Worm (Caenorhabditis elegans): ENCODE results near the gene C50A2.3.
"Not testable (repeated sequence)": the region's sequence is repeated elsewhere in the genome, so short reads cannot be mapped to it uniquely, and the experiment has no call there.

Gene C50A2.3

ce11 chrIV:1157928-1158327 lies at the start of gene C50A2.3:
TSS of gene C50A2.3 (minus strand) at chrIV:1158028.
- no peak for TF ChIP-seq unc-62 (GFP tag; optimal IDR thresholded peaks at IDR 0.05)

- no peak for TF ChIP-seq unc-62 (GFP tag; optimal IDR thresholded peaks at IDR 0.05)
These were observed 47.0 kb upstream of the C50A2.3 start, which contains the start of gene dsl-2 for ce11 chrIV:1204870-1205269. TSS of gene dsl-2 (minus strand) at chrIV:1204970.

ce11 chrIV:1199501-1199900 lies 41.7 kb upstream of the C50A2.3 start:
- no peak for TF ChIP-seq unc-62 (GFP tag; optimal IDR thresholded peaks at IDR 0.05)

ce11 chrIV:1192765-1193164 lies 34.9 kb upstream of the C50A2.3 start, which contains the start of gene spl-3:
TSS of gene spl-3 (plus strand) at chrIV:1193065.
- no peak for TF ChIP-seq unc-62 (GFP tag; optimal IDR thresholded peaks at IDR 0.05)

- not testable (repeated sequence) for TF ChIP-seq unc-62 (GFP tag; optimal IDR thresholded peaks at IDR 0.05)
These were observed 29.7 kb upstream of the C50A2.3 start, which contains the start of gene mdt-20 for ce11 chrIV:1187502-1187901. TSS of gene mdt-20 (plus strand) at chrIV:1187802.

- not testable (repeated sequence) for TF ChIP-seq unc-62 (GFP tag; optimal IDR thresholded peaks at IDR 0.05)
These were observed 24.5 kb upstream of the C50A2.3 start, which contains the start of gene rmif-2 for ce11 chrIV:1182292-1182691. TSS of gene rmif-2 (plus strand) at chrIV:1182592.

- TF ChIP-seq unc-62 (GFP tag; optimal IDR thresholded peaks at IDR 0.05): no peak
These were observed 19.9 kb upstream of the C50A2.3 start, which contains the start of gene Y104H12D.2 for ce11 chrIV:1177683-1178082. TSS of gene Y104H12D.2 (plus strand) at chrIV:1178022.

- TF ChIP-seq unc-62 (GFP tag; optimal IDR thresholded peaks at IDR 0.05): no peak
These were observed 18.8 kb upstream of the C50A2.3 start for ce11 chrIV:1176613-1177012.

ce11 chrIV:1174411-1174810 lies 16.6 kb upstream of the C50A2.3 start:
- no peak for TF ChIP-seq unc-62 (GFP tag; optimal IDR thresholded peaks at IDR 0.05)

- no peak for TF ChIP-seq unc-62 (GFP tag; optimal IDR thresholded peaks at IDR 0.05)
These were observed 12.6 kb upstream of the C50A2.3 start, which contains the start of gene cec-2 for ce11 chrIV:1170408-1170807. TSS of gene cec-2 (plus strand) at chrIV:1170708.

ce11 chrIV:1168311-1168965 lies 10.6 kb upstream of the C50A2.3 start:
- TF ChIP-seq unc-62 (GFP tag; optimal IDR thresholded peaks at IDR 0.05): no peak

- TF ChIP-seq unc-62 (GFP tag; optimal IDR thresholded peaks at IDR 0.05): no peak
These were observed 9.5 kb upstream of the C50A2.3 start for ce11 chrIV:1167352-1167751.

- no peak for TF ChIP-seq unc-62 (GFP tag; optimal IDR thresholded peaks at IDR 0.05)
These were observed 5.3 kb upstream of the C50A2.3 start, which contains the start of gene C50A2.7 for ce11 chrIV:1163126-1163525. TSS of gene C50A2.7 (plus strand) at chrIV:1163426.

- TF ChIP-seq unc-62 (GFP tag; optimal IDR thresholded peaks at IDR 0.05): no peak
These were observed 2.6 kb upstream of the C50A2.3 start, which contains the start of gene ets-8 for ce11 chrIV:1160386-1160785. TSS of gene ets-8 (minus strand) at chrIV:1160486.

- no peak for TF ChIP-seq unc-62 (GFP tag; optimal IDR thresholded peaks at IDR 0.05)
These were observed 2.6 kb downstream of the C50A2.3 start for ce11 chrIV:1155206-1155605.

ce11 chrIV:1148425-1149151 lies 9.2 kb downstream of the C50A2.3 start:
- no peak for TF ChIP-seq unc-62 (GFP tag; optimal IDR thresholded peaks at IDR 0.05)

- no peak for TF ChIP-seq unc-62 (GFP tag; optimal IDR thresholded peaks at IDR 0.05)
These were observed 10.2 kb downstream of the C50A2.3 start for ce11 chrIV:1147594-1147993.
